Fruit fly (Drosophila melanogaster) whole organism, prepupa: ENCODE measurements around the gene CG34300.

ENCODE experiments used
- Blimp-1 ChIP-seq: fragments of 200-800 bp; sonication (Bioruptor generic); optimal IDR thresholded peaks from 3 replicates; lab custom pipeline; 2017; ENCODE audit warnings: missing biosample characterization, missing genetic modification characterization, mild to moderate bottlenecking, moderate library complexity, missing genetic modification reagents
- CG10631 ChIP-seq: fragments of 200-800 bp; sonication (Bioruptor generic); optimal IDR thresholded peaks from 2 replicates; lab custom pipeline; 2016; ENCODE audit warnings: missing biosample characterization, missing genetic modification characterization
- CG10669 ChIP-seq: fragments of 200-800 bp; sonication (Bioruptor generic); optimal IDR thresholded peaks from 3 replicates; lab custom pipeline; 2018; ENCODE audit warnings: missing biosample characterization, mild to moderate bottlenecking, missing genetic modification characterization, moderate library complexity
- CG11294 ChIP-seq: fragments of 200-800 bp; sonication (Bioruptor generic); IDR thresholded peaks from 2 replicates; pipeline ENCODE4 v1.3.6; 2022; ENCODE audit warnings: missing biosample characterization, missing genetic modification characterization
- CG11762 ChIP-seq: fragments of 200-800 bp; sonication (Bioruptor generic); optimal IDR thresholded peaks from 3 replicates; lab custom pipeline; 2016; ENCODE audit warnings: missing biosample characterization, missing genetic modification characterization; ENCODE audit not compliant: insufficient read depth
- CG15336 ChIP-seq: fragments of 200-800 bp; sonication (Bioruptor generic); IDR thresholded peaks from 2 replicates; pipeline ENCODE4 v1.3.6; 2022; ENCODE audit warnings: missing biosample characterization, missing genetic modification characterization
- CG3032 ChIP-seq: fragments of 200-800 bp; optimal IDR thresholded peaks from 2 replicates; lab custom pipeline; 2019; ENCODE audit warnings: missing biosample characterization, mild to moderate bottlenecking, missing genetic modification characterization, moderate library complexity
- CG31627 ChIP-seq: fragments of 200-800 bp; sonication (Bioruptor generic); optimal IDR thresholded peaks from 3 replicates; lab custom pipeline; 2016; ENCODE audit warnings: missing biosample characterization, missing genetic modification characterization
- CG32006 ChIP-seq: fragments of 200-800 bp; sonication (Bioruptor generic); optimal IDR thresholded peaks from 3 replicates; lab custom pipeline; 2017; ENCODE audit warnings: missing biosample characterization, mild to moderate bottlenecking, missing genetic modification characterization
- CG34406 ChIP-seq: fragments of 200-800 bp; sonication (Bioruptor generic); optimal IDR thresholded peaks from 3 replicates; lab custom pipeline; 2016; ENCODE audit warnings: missing biosample characterization, missing genetic modification characterization
- CG3919 ChIP-seq: fragments of 200-800 bp; sonication (Bioruptor generic); optimal IDR thresholded peaks from 3 replicates; lab custom pipeline; 2016; ENCODE audit warnings: missing biosample characterization, missing genetic modification characterization
- CG4318 ChIP-seq: fragments of 200-800 bp; sonication (Bioruptor generic); optimal IDR thresholded peaks from 3 replicates; lab custom pipeline; 2017; ENCODE audit warnings: missing biosample characterization, mild to moderate bottlenecking, missing genetic modification characterization
- CG6163 ChIP-seq: fragments of 200-800 bp; sonication (Bioruptor generic); IDR thresholded peaks from 3 replicates; pipeline ENCODE4 v1.3.6; 2022; ENCODE audit warnings: missing biosample characterization, missing genetic modification characterization
- CG6276 ChIP-seq: fragments of 200-800 bp; sonication (Bioruptor generic); optimal IDR thresholded peaks from 2 replicates; lab custom pipeline; 2017; ENCODE audit warnings: missing biosample characterization, mild to moderate bottlenecking, missing genetic modification characterization
- CG6792 ChIP-seq: fragments of 200-800 bp; sonication (Bioruptor generic); optimal IDR thresholded peaks from 3 replicates; lab custom pipeline; 2016; ENCODE audit warnings: missing biosample characterization, missing genetic modification characterization
- CG6808 ChIP-seq: fragments of 200-800 bp; sonication (Bioruptor generic); optimal IDR thresholded peaks from 3 replicates; lab custom pipeline; 2017; ENCODE audit warnings: missing biosample characterization, missing genetic modification characterization, mild to moderate bottlenecking, moderate library complexity, missing genetic modification reagents
- CG6854 ChIP-seq: fragments of 200-800 bp; sonication (Bioruptor generic); optimal IDR thresholded peaks from 2 replicates; lab custom pipeline; 2017; ENCODE audit warnings: missing biosample characterization, mild to moderate bottlenecking, missing genetic modification characterization
- CG7368 ChIP-seq: fragments of 200-800 bp; sonication (Bioruptor generic); optimal IDR thresholded peaks from 3 replicates; lab custom pipeline; 2016; ENCODE audit warnings: missing biosample characterization, missing genetic modification characterization
- CG8119 ChIP-seq: fragments of 200-800 bp; sonication (Bioruptor generic); IDR thresholded peaks from 3 replicates; pipeline ENCODE4 v1.3.6; 2022; ENCODE audit warnings: missing biosample characterization, missing genetic modification characterization
- CG8319 ChIP-seq: fragments of 200-800 bp; sonication (Bioruptor generic); optimal IDR thresholded peaks from 3 replicates; lab custom pipeline; 2016; ENCODE audit warnings: missing biosample characterization, missing genetic modification characterization
- CG8632 ChIP-seq: fragments of 200-800 bp; sonication (Bioruptor generic); optimal IDR thresholded peaks from 3 replicates; lab custom pipeline; 2016; ENCODE audit warnings: missing biosample characterization, missing genetic modification characterization
- Eip75B ChIP-seq: fragments of 200-800 bp; sonication (Bioruptor generic); optimal IDR thresholded peaks from 3 replicates; lab custom pipeline; 2016; ENCODE audit warnings: missing biosample characterization, missing genetic modification characterization
- Eip78C ChIP-seq: fragments of 200-800 bp; sonication (Bioruptor generic); peaks from one replicate; lab custom pipeline; 2016; ENCODE audit warnings: missing biosample characterization, missing genetic modification characterization
- Eip93F ChIP-seq: fragments of 200-800 bp; sonication (Bioruptor generic); optimal IDR thresholded peaks from 2 replicates; lab custom pipeline; 2016; ENCODE audit warnings: missing biosample characterization, mild to moderate bottlenecking, missing genetic modification characterization
- Ets96B ChIP-seq: fragments of 200-800 bp; optimal IDR thresholded peaks from 2 replicates; lab custom pipeline; 2019; ENCODE audit warnings: missing biosample characterization, mild to moderate bottlenecking, missing genetic modification characterization, moderate library complexity
- Gug ChIP-seq: fragments of 200-800 bp; sonication (Bioruptor generic); IDR thresholded peaks from 2 replicates; pipeline ENCODE4 v1.3.6; 2022; ENCODE audit warnings: missing biosample characterization, missing genetic modification characterization
- Hr38 ChIP-seq: sonication (Bioruptor generic); optimal IDR thresholded peaks from 2 replicates; lab custom pipeline; 2016; ENCODE audit warnings: missing biosample characterization, missing genetic modification characterization
- Hr39 ChIP-seq: fragments of 200-800 bp; sonication (Bioruptor generic); optimal IDR thresholded peaks from 2 replicates; lab custom pipeline; 2016; ENCODE audit warnings: missing biosample characterization, missing genetic modification characterization
- Hr4 ChIP-seq: fragments of 200-800 bp; sonication (Bioruptor generic); optimal IDR thresholded peaks from 3 replicates; lab custom pipeline; 2016; ENCODE audit warnings: missing biosample characterization, missing genetic modification characterization
- Lpt ChIP-seq: fragments of 200-800 bp; sonication (Bioruptor generic); optimal IDR thresholded peaks from 3 replicates; lab custom pipeline; 2016; ENCODE audit warnings: missing biosample characterization, missing genetic modification characterization
- OdsH ChIP-seq: fragments of 200-800 bp; sonication (Bioruptor generic); optimal IDR thresholded peaks from 3 replicates; lab custom pipeline; 2016; ENCODE audit warnings: missing biosample characterization, missing genetic modification characterization
- Sox14 ChIP-seq: fragments of 200-800 bp; sonication (Bioruptor generic); optimal IDR thresholded peaks from 3 replicates; lab custom pipeline; 2016; ENCODE audit warnings: missing biosample characterization, missing genetic modification characterization
- Sox15 ChIP-seq: fragments of 200-800 bp; sonication (Bioruptor generic); optimal IDR thresholded peaks from 3 replicates; lab custom pipeline; 2016; ENCODE audit warnings: missing biosample characterization, missing genetic modification characterization
- achi ChIP-seq: fragments of 200-800 bp; sonication (Bioruptor generic); optimal IDR thresholded peaks from 3 replicates; lab custom pipeline; 2016; ENCODE audit warnings: missing biosample characterization, missing genetic modification characterization
- acj6 ChIP-seq: fragments of 200-800 bp; sonication (Bioruptor generic); optimal IDR thresholded peaks from 3 replicates; lab custom pipeline; 2016; ENCODE audit warnings: missing biosample characterization, missing genetic modification characterization
- cyc ChIP-seq: fragments of 200-800 bp; sonication (Bioruptor generic); optimal IDR thresholded peaks from 3 replicates; lab custom pipeline; 2016; ENCODE audit warnings: missing biosample characterization, missing genetic modification characterization
- dac ChIP-seq: fragments of 200-800 bp; sonication (Bioruptor generic); optimal IDR thresholded peaks from 2 replicates; lab custom pipeline; 2017; ENCODE audit warnings: missing biosample characterization, mild to moderate bottlenecking, missing genetic modification characterization
- dsx ChIP-seq: fragments of 200-800 bp; optimal IDR thresholded peaks from 3 replicates; lab custom pipeline; 2019; ENCODE audit warnings: missing biosample characterization, mild to moderate bottlenecking, missing genetic modification characterization, moderate library complexity; ENCODE audit not compliant: poor library complexity, severe bottlenecking
- eg ChIP-seq: fragments of 200-800 bp; sonication (Bioruptor generic); IDR thresholded peaks from 3 replicates; pipeline ENCODE4 v1.3.6; 2022; ENCODE audit warnings: missing biosample characterization, missing genetic modification characterization
- esn ChIP-seq: fragments of 200-800 bp; sonication (Bioruptor generic); optimal IDR thresholded peaks from 2 replicates; lab custom pipeline; 2016; ENCODE audit warnings: missing biosample characterization, mild to moderate bottlenecking, missing genetic modification characterization, moderate library complexity
- fd59A ChIP-seq: fragments of 200-800 bp; sonication (Bioruptor generic); optimal IDR thresholded peaks from 2 replicates; lab custom pipeline; 2017; ENCODE audit warnings: missing biosample characterization, mild to moderate bottlenecking, missing genetic modification characterization, missing genetic modification reagents
- lz ChIP-seq: fragments of 200-800 bp; sonication (Bioruptor generic); optimal IDR thresholded peaks from 3 replicates; lab custom pipeline; 2016; ENCODE audit warnings: missing biosample characterization, missing genetic modification characterization
- net ChIP-seq: fragments of 200-800 bp; sonication (Bioruptor generic); optimal IDR thresholded peaks from 3 replicates; lab custom pipeline; 2016; ENCODE audit warnings: missing biosample characterization, missing genetic modification characterization
- pdm3 ChIP-seq: fragments of 200-800 bp; sonication (Bioruptor generic); optimal IDR thresholded peaks from 3 replicates; lab custom pipeline; 2016; ENCODE audit warnings: missing biosample characterization, missing genetic modification characterization
- salr ChIP-seq, 2 experiments: fragments of 200-800 bp; sonication (Bioruptor generic); optimal IDR thresholded peaks; 3 replicates each; lab custom pipeline; 2016 to 2018; ENCODE audit warnings: missing biosample characterization in 2 of 2, missing genetic modification characterization in 2 of 2, mild to moderate bottlenecking in 1 of 2
- ss ChIP-seq, 2 experiments: fragments of 200-800 bp; sonication (Bioruptor generic); optimal IDR thresholded peaks; 2 replicates in 1 of 2; 3 replicates in 1 of 2; lab custom pipeline; 2017 to 2018; ENCODE audit warnings: mild to moderate bottlenecking in 2 of 2, missing biosample characterization in 2 of 2, missing genetic modification characterization in 2 of 2, moderate library complexity in 1 of 2
- svp ChIP-seq: fragments of 200-800 bp; sonication (Bioruptor generic); peaks from one replicate; lab custom pipeline; 2016; ENCODE audit warnings: missing biosample characterization, missing genetic modification characterization
- topi ChIP-seq: fragments of 200-800 bp; sonication (Bioruptor generic); optimal IDR thresholded peaks from 3 replicates; lab custom pipeline; 2016; ENCODE audit warnings: missing biosample characterization, missing genetic modification characterization
- vri ChIP-seq: fragments of 200-800 bp; sonication (Bioruptor generic); optimal IDR thresholded peaks from 3 replicates; lab custom pipeline; 2016; ENCODE audit warnings: missing biosample characterization, mild to moderate bottlenecking, missing genetic modification characterization

The CG34300 gene

DNA sequence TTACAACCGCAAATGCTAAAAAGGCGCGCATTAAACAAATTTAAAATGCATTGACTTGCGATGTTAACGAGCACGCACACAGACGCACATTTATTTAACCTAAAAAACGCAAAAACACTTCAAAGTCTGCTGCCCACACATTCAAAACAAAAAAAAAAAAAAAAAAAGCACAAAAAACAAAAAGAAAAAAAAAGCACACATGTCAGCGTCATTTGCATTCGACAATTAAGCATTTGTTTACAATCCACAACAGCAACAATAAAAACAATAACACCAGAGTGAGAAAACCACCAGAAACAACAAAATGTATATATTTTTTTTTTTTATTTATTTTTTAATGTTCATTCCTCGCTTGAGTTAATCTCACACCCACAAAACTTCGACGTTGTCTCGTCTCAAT lies 7.9 kb upstream of the CG34300 start (continued):
- no peak for TF ChIP-seq CG6276
- TF ChIP-seq CG6854 (GFP tag; lab: Kevin White, UChicago): no peak
- TF ChIP-seq Sox15 (GFP tag; lab: Kevin White, UChicago): no peak
- TF ChIP-seq eg (GFP tag; lab: Robert Waterston, UW): peak; percentile 55; the same call in 1 of the 3 replicates
- TF ChIP-seq Hr4 (GFP tag; lab: Kevin White, UChicago): no peak
- TF ChIP-seq CG7368 (GFP tag; lab: Kevin White, UChicago): no peak

DNA sequence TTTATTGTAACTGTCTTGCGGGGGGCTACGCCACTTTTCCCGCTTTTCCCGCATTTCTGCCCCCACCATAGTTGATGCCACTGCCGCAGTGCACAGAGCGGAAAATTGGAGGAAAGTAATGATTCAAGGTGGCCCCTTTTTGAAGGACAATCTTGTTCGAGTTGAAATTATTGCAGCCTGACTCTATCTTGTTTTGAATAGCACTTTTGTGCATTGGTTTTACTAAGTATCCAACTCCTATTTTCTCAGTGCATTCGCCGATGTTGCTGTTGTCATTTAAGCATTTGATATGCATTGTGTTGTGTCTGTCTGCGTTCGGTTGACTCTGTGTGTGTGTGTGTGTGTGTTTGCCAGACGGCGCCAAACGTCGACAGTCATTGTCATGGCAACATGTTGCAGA lies 6.1 kb upstream of the CG34300 start:
- TF ChIP-seq CG4318 (GFP tag; lab: Kevin White, UChicago): peak; percentile 49
- TF ChIP-seq CG10631 (GFP tag; lab: Kevin White, UChicago): peak; percentile 41
- TF ChIP-seq CG8319 (GFP tag; lab: Kevin White, UChicago): no peak
- peak; percentile 45; the same call in 1 of the 2 replicates for TF ChIP-seq CG11294 (GFP tag; lab: Robert Waterston, UW)
- peak; percentile 15 for TF ChIP-seq CG6792
- TF ChIP-seq OdsH (GFP tag; lab: Kevin White, UChicago): peak; percentile 55
- TF ChIP-seq CG3032 (tag; lab: Kevin White, UChicago): peak; percentile 15
- peak; percentile 33 for TF ChIP-seq net (GFP tag; lab: Kevin White, UChicago)
- peak; percentile 27 for TF ChIP-seq esn
- TF ChIP-seq CG6808: peak; percentile 28
- peak; percentile 25 for TF ChIP-seq Hr39
- peak; percentile 14 for TF ChIP-seq CG34406
- TF ChIP-seq CG31627 (GFP tag; lab: Kevin White, UChicago): peak; percentile 8
- no peak for TF ChIP-seq fd59A (GFP tag; lab: Kevin White, UChicago)
- TF ChIP-seq Eip78C (GFP tag; lab: Kevin White, UChicago): peak; percentile 76
- peak; percentile 22 for TF ChIP-seq dsx (GFP tag; lab: Kevin White, UChicago)
- peak; percentile 65 for TF ChIP-seq CG3919 (GFP tag; lab: Kevin White, UChicago)
- TF ChIP-seq CG15336 (GFP tag; lab: Robert Waterston, UW): peak; percentile 75
- no peak for TF ChIP-seq topi (GFP tag; lab: Kevin White, UChicago)
- TF ChIP-seq Hr4 (GFP tag; lab: Kevin White, UChicago): peak; percentile 82
- TF ChIP-seq acj6: peak; percentile 36
- TF ChIP-seq Blimp-1 (GFP tag; lab: Kevin White, UChicago): no peak
- TF ChIP-seq CG6276: peak; percentile 52
- no peak for TF ChIP-seq vri (GFP tag; lab: Kevin White, UChicago)
- TF ChIP-seq ss (GFP tag; optimal IDR thresholded peaks at IDR 0.05; lab: Kevin White, UChicago): no peak
- TF ChIP-seq Hr38: no peak
- peak; percentile 80 for TF ChIP-seq CG8119 (GFP tag; lab: Robert Waterston, UW)
- TF ChIP-seq CG6163 (GFP tag; lab: Robert Waterston, UW): peak; percentile 80
- peak; percentile 19 for TF ChIP-seq CG10669 (GFP tag; lab: Kevin White, UChicago)
- TF ChIP-seq dac (GFP tag; lab: Kevin White, UChicago): peak; percentile 61
- no peak for TF ChIP-seq CG6854 (GFP tag; lab: Kevin White, UChicago)
- peak; percentile 65 for TF ChIP-seq Gug (GFP tag; lab: Robert Waterston, UW)
- TF ChIP-seq lz (GFP tag; lab: Kevin White, UChicago): no peak
- peak; percentile 67 for TF ChIP-seq svp
- peak; percentile 29 for TF ChIP-seq Sox14
- peak; percentile 47 for TF ChIP-seq achi
- TF ChIP-seq Ets96B (tag; lab: Kevin White, UChicago): peak; percentile 48
- TF ChIP-seq CG11762 (GFP tag; lab: Kevin White, UChicago): peak; percentile 38
- TF ChIP-seq Eip93F (GFP tag; lab: Kevin White, UChicago): no peak
- TF ChIP-seq eg (GFP tag; lab: Robert Waterston, UW): peak; percentile 50; the same call in 2 of the 3 replicates
- TF ChIP-seq Lpt (GFP tag; lab: Kevin White, UChicago): peak; percentile 37
- TF ChIP-seq Sox15 (GFP tag; lab: Kevin White, UChicago): no peak
- peak in 1 of 2 experiments; percentile 4 for TF ChIP-seq salr (GFP tag; optimal IDR thresholded peaks at IDR 0.05; lab: Kevin White, UChicago)
- peak; percentile 10 for TF ChIP-seq cyc (GFP tag; lab: Kevin White, UChicago)
- no peak for TF ChIP-seq CG8632
- TF ChIP-seq Eip75B (GFP tag; lab: Kevin White, UChicago): peak; percentile 39
- peak; percentile 17 for TF ChIP-seq CG7368 (GFP tag; lab: Kevin White, UChicago)
- peak; percentile 80 for TF ChIP-seq CG32006
- TF ChIP-seq pdm3: peak; percentile 49
- TF ChIP-seq, all 60 proteins: peak for 37
